Fruit fly (Drosophila melanogaster) whole organism, pupa: ENCODE data around the gene CG14883.

ENCODE experiments used
- CG10348 ChIP-seq: fragments of 200-800 bp; sonication (Bioruptor generic); IDR thresholded peaks from 2 replicates; pipeline ENCODE4 v1.3.6; 2022; ENCODE audit warnings: missing biosample characterization, missing genetic modification characterization
- CG13204 ChIP-seq: fragments of 200-800 bp; sonication (Bioruptor generic); optimal IDR thresholded peaks from 2 replicates; lab custom pipeline; 2018; ENCODE audit warnings: missing biosample characterization, mild to moderate bottlenecking, missing genetic modification characterization, moderate library complexity
- CG14655 ChIP-seq: fragments of 200-800 bp; sonication (Bioruptor generic); optimal IDR thresholded peaks from 3 replicates; lab custom pipeline; 2017; ENCODE audit warnings: mild to moderate bottlenecking, missing biosample characterization, missing genetic modification reagents, missing genetic modification characterization
- CG17806 ChIP-seq: fragments of 200-800 bp; sonication (Bioruptor generic); optimal IDR thresholded peaks from 2 replicates; lab custom pipeline; 2018; ENCODE audit warnings: missing biosample characterization, mild to moderate bottlenecking, missing genetic modification characterization, moderate library complexity
- CG32121 ChIP-seq: fragments of 200-800 bp; sonication (Bioruptor generic); IDR thresholded peaks from 2 replicates; pipeline ENCODE4 v1.3.6; 2022; ENCODE audit warnings: missing biosample characterization, missing genetic modification characterization
- CG34367 ChIP-seq: fragments of 200-800 bp; sonication (Bioruptor generic); optimal IDR thresholded peaks from 2 replicates; lab custom pipeline; 2018; ENCODE audit warnings: missing biosample characterization, mild to moderate bottlenecking, missing genetic modification characterization
- CG8159 ChIP-seq: fragments of 200-800 bp; sonication (Bioruptor generic); optimal IDR thresholded peaks from 3 replicates; lab custom pipeline; 2018; ENCODE audit warnings: missing biosample characterization, mild to moderate bottlenecking, missing genetic modification characterization, moderate library complexity
- CG9948 ChIP-seq: fragments of 200-800 bp; sonication (Bioruptor generic); optimal IDR thresholded peaks from 2 replicates; lab custom pipeline; 2018; ENCODE audit warnings: missing biosample characterization, mild to moderate bottlenecking, missing genetic modification characterization, moderate library complexity
- D1 ChIP-seq: fragments of 200-800 bp; sonication (Bioruptor generic); optimal IDR thresholded peaks from 2 replicates; lab custom pipeline; 2018; ENCODE audit warnings: missing biosample characterization, mild to moderate bottlenecking, missing genetic modification characterization, moderate library complexity
- EcR ChIP-seq: fragments of 200-800 bp; sonication (Bioruptor generic); optimal IDR thresholded peaks from 3 replicates; lab custom pipeline; 2019; ENCODE audit warnings: missing biosample characterization, missing genetic modification characterization, mild to moderate bottlenecking, moderate library complexity, missing genetic modification reagents
- Pif1B ChIP-seq: fragments of 200-800 bp; sonication (Bioruptor generic); optimal IDR thresholded peaks from 3 replicates; lab custom pipeline; 2016; ENCODE audit warnings: missing biosample characterization, missing genetic modification characterization
- fd96Ca ChIP-seq: fragments of 200-800 bp; sonication (Bioruptor generic); IDR thresholded peaks from 3 replicates; pipeline ENCODE4 v1.3.6; 2022; ENCODE audit warnings: missing biosample characterization, missing genetic modification characterization
- gl ChIP-seq: fragments of 200-800 bp; sonication (Bioruptor generic); optimal IDR thresholded peaks from 2 replicates; lab custom pipeline; 2018; ENCODE audit warnings: missing biosample characterization, mild to moderate bottlenecking, missing genetic modification characterization
- rn ChIP-seq: fragments of 200-800 bp; sonication (Bioruptor generic); IDR thresholded peaks from 2 replicates; pipeline ENCODE4 v1.3.6; 2022; ENCODE audit warnings: missing biosample characterization, missing genetic modification characterization

- TF ChIP-seq CG10348 (GFP tag; lab: Robert Waterston, UW) (no peak), CG14655 (GFP tag; lab: Kevin White, UChicago) (no peak), CG17806 (tag; lab: Kevin White, UChicago) (no peak), gl (tag; lab: Kevin White, UChicago) (no peak), CG13204 (GFP tag; lab: Kevin White, UChicago) (no peak), fd96Ca (GFP tag; lab: Robert Waterston, UW) (no peak), Pif1B (GFP tag; lab: Kevin White, UChicago) (no peak), rn (GFP tag; lab: Robert Waterston, UW) (no peak), EcR (GFP tag; lab: Kevin White, UChicago) (no peak), CG8159 (tag; lab: Kevin White, UChicago) (no peak), CG9948 (no peak), D1 (tag; lab: Kevin White, UChicago) (no peak), CG32121 (GFP tag; lab: Robert Waterston, UW) (no peak), CG34367 (tag; lab: Kevin White, UChicago) (no peak)
These were observed 16.4 kb downstream of the CG14883 start, which contains the start of gene Gyc89Da for dm6 chr3R:16472301-16472700.
